Worm (Caenorhabditis elegans) whole organism, L2 larva: ENCODE data around the gene T06D8.9.
A peak's percentile ranks its signal among the peaks of the same experiment; 100 is the strongest.

Experiments used
- C34F6.9 ChIP-seq: fragments of 150-350 bp; optimal IDR thresholded peaks from 2 replicates; lab custom pipeline; 2014; ENCODE audit warnings: missing biosample characterization, missing genetic modification characterization
- F13H6.1 ChIP-seq: sonication (generic microtip); optimal IDR thresholded peaks from 2 replicates; lab custom pipeline; 2016; ENCODE audit warnings: missing genetic modification characterization, missing compliant biosample characterization
- R02D3.7 ChIP-seq: fragments of 150-350 bp; optimal IDR thresholded peaks from 2 replicates; lab custom pipeline; 2014; ENCODE audit warnings: missing biosample characterization, missing genetic modification characterization
- ZK546.5 ChIP-seq: sonication (generic microtip); optimal IDR thresholded peaks from 2 replicates; lab custom pipeline; 2017; ENCODE audit warnings: missing biosample characterization, missing genetic modification characterization
- aly-2 ChIP-seq: fragments of 150-350 bp; optimal IDR thresholded peaks from 2 replicates; lab custom pipeline; 2014; ENCODE audit warnings: missing biosample characterization, missing genetic modification characterization
- blmp-1 ChIP-seq: sonication (generic microtip); optimal IDR thresholded peaks from 2 replicates; lab custom pipeline; 2017; ENCODE audit warnings: missing genetic modification characterization, mild to moderate bottlenecking, missing compliant biosample characterization, antibody characterized with exemption, moderate library complexity; ENCODE audit not compliant: insufficient read depth
- ceh-16 ChIP-seq: fragments of 150-350 bp; optimal IDR thresholded peaks from 2 replicates; lab custom pipeline; 2014; ENCODE audit warnings: missing biosample characterization, missing genetic modification characterization
- ceh-82 ChIP-seq: fragments of 150-350 bp; optimal IDR thresholded peaks from 2 replicates; lab custom pipeline; 2014; ENCODE audit warnings: missing biosample characterization, missing genetic modification characterization
- crh-2 ChIP-seq: sonication (generic microtip); optimal IDR thresholded peaks from 2 replicates; lab custom pipeline; 2017; ENCODE audit warnings: missing biosample characterization, missing genetic modification characterization
- dmd-4 ChIP-seq: sonication (generic microtip); optimal IDR thresholded peaks from 2 replicates; lab custom pipeline; 2017; ENCODE audit warnings: missing biosample characterization, missing genetic modification characterization
- elt-3 ChIP-seq: sonication (generic microtip); optimal IDR thresholded peaks from 2 replicates; lab custom pipeline; 2017; ENCODE audit warnings: missing biosample characterization, missing genetic modification characterization
- fos-1 ChIP-seq: fragments of 150-350 bp; optimal IDR thresholded peaks from 2 replicates; lab custom pipeline; 2014; ENCODE audit warnings: missing biosample characterization, missing genetic modification characterization
- gmeb-1 ChIP-seq: fragments of 150-350 bp; optimal IDR thresholded peaks from 2 replicates; lab custom pipeline; 2014; ENCODE audit warnings: missing biosample characterization, missing genetic modification characterization
- lin-13 ChIP-seq: fragments of 150-350 bp; optimal IDR thresholded peaks from 2 replicates; lab custom pipeline; 2014; ENCODE audit warnings: missing biosample characterization, missing genetic modification reagents, missing genetic modification characterization
- lsy-2 ChIP-seq, 2 experiments: fragments of 150-350 bp in 1 of 2; sonication (generic microtip) in 1 of 2; optimal IDR thresholded peaks; 2 replicates each; lab custom pipeline; 2014 to 2017; ENCODE audit warnings: missing biosample characterization in 2 of 2, missing genetic modification characterization in 2 of 2
- mab-5 ChIP-seq: fragments of 150-350 bp; optimal IDR thresholded peaks from 2 replicates; lab custom pipeline; 2014; ENCODE audit warnings: missing biosample characterization, missing genetic modification characterization
- mdl-1 ChIP-seq, 2 experiments: fragments of 150-350 bp in 1 of 2; sonication (generic microtip) in 1 of 2; optimal IDR thresholded peaks; 2 replicates each; lab custom pipeline; 2017; ENCODE audit warnings: missing biosample characterization in 2 of 2, missing genetic modification characterization in 2 of 2
- nhr-10 ChIP-seq: sonication (generic microtip); optimal IDR thresholded peaks from 2 replicates; lab custom pipeline; 2017; ENCODE audit warnings: missing biosample characterization, missing genetic modification characterization
- nhr-21 ChIP-seq: fragments of 150-350 bp; optimal IDR thresholded peaks from 2 replicates; lab custom pipeline; 2014; ENCODE audit warnings: missing biosample characterization, missing genetic modification characterization
- nhr-23 ChIP-seq: fragments of 150-350 bp; optimal IDR thresholded peaks from 2 replicates; lab custom pipeline; 2014; ENCODE audit warnings: missing biosample characterization, missing genetic modification reagents, missing genetic modification characterization
- nhr-237 ChIP-seq: fragments of 150-350 bp; optimal IDR thresholded peaks from 2 replicates; lab custom pipeline; 2014; ENCODE audit warnings: missing biosample characterization, missing genetic modification characterization
- nhr-25 ChIP-seq: fragments of 150-350 bp; sonication (generic microtip); optimal IDR thresholded peaks from 3 replicates; lab custom pipeline; 2014; ENCODE audit warnings: missing biosample characterization, missing genetic modification characterization
- nhr-6 ChIP-seq: fragments of 150-350 bp; optimal IDR thresholded peaks from 2 replicates; lab custom pipeline; 2014; ENCODE audit warnings: missing biosample characterization, missing genetic modification characterization
- peb-1 ChIP-seq: fragments of 150-350 bp; optimal IDR thresholded peaks from 2 replicates; lab custom pipeline; 2014; ENCODE audit warnings: missing biosample characterization, missing genetic modification characterization
- sem-4 ChIP-seq: fragments of 150-350 bp; optimal IDR thresholded peaks from 2 replicates; lab custom pipeline; 2014; ENCODE audit warnings: missing biosample characterization, missing genetic modification reagents, missing genetic modification characterization
- skn-1 ChIP-seq: sonication (generic microtip); optimal IDR thresholded peaks from 2 replicates; lab custom pipeline; 2017; ENCODE audit warnings: missing biosample characterization, missing genetic modification characterization
- sma-3 ChIP-seq: sonication (generic microtip); optimal IDR thresholded peaks from 2 replicates; lab custom pipeline; 2016; ENCODE audit warnings: missing genetic modification reagents, missing genetic modification characterization, missing compliant biosample characterization
- sma-9 ChIP-seq, 2 experiments: fragments of 150-350 bp in 1 of 2; sonication (generic microtip) in 1 of 2; optimal IDR thresholded peaks; 2 replicates each; lab custom pipeline; 2014 to 2016; ENCODE audit warnings: missing genetic modification characterization in 2 of 2, mild to moderate bottlenecking in 1 of 2, missing biosample characterization in 1 of 2, missing compliant biosample characterization in 1 of 2, missing genetic modification reagents in 1 of 2, moderate library complexity in 1 of 2
- snpc-4 ChIP-seq: fragments of 150-350 bp; optimal IDR thresholded peaks from 2 replicates; lab custom pipeline; 2014; ENCODE audit warnings: missing biosample characterization, missing genetic modification characterization
- zag-1 ChIP-seq: fragments of 150-350 bp; optimal IDR thresholded peaks from 2 replicates; lab custom pipeline; 2014; ENCODE audit warnings: missing biosample characterization, missing genetic modification characterization
- ztf-1 ChIP-seq: fragments of 200-800 bp; sonication (Bioruptor generic); conservative IDR thresholded peaks from 2 replicates; pipeline ENCODE4 v1.3.6; 2022; ENCODE audit warnings: missing genetic modification characterization, missing compliant biosample characterization
- ztf-11 ChIP-seq: sonication (generic microtip); optimal IDR thresholded peaks from 2 replicates; lab custom pipeline; 2017; ENCODE audit warnings: missing biosample characterization, missing genetic modification characterization
- ztf-4 ChIP-seq: fragments of 150-350 bp; optimal IDR thresholded peaks from 2 replicates; lab custom pipeline; 2014; ENCODE audit warnings: missing biosample characterization, missing genetic modification characterization

T06D8.9 gene

ce11 chrII:11192488-11192887 lies 46.9 kb upstream of the T06D8.9 start:
- TF ChIP-seq ztf-4 (no peak), ceh-16 (tag; lab: Kevin White, UChicago) (peak; percentile 56), nhr-25 (peak; percentile 31)

- no peak for TF ChIP-seq elt-3 (tag; lab: Kevin White, UChicago)
- TF ChIP-seq nhr-25: peak; percentile 1
- TF ChIP-seq blmp-1 (tag; lab: Kevin White, UChicago): peak; percentile 58
Observed at ce11 chrII:11193523-11193922, 45.9 kb upstream of the T06D8.9 start.

- TF ChIP-seq R02D3.7 (no peak), blmp-1 (tag; lab: Kevin White, UChicago) (peak; percentile 44), peb-1 (tag; lab: Kevin White, UChicago) (peak; percentile 64), nhr-25 (peak; percentile 47)
Observed at ce11 chrII:11200234-11200755, 39.1 kb upstream of the T06D8.9 start.

- TF ChIP-seq ZK546.5 (tag; lab: Kevin White, UChicago): no peak
- TF ChIP-seq nhr-25: peak; percentile 55
Observed at ce11 chrII:11202581-11203271, 36.7 kb upstream of the T06D8.9 start, which contains the start of gene srap-1. TSS of gene srap-1 (plus strand) at chrII:11203221.

ce11 chrII:11204731-11205130 lies 34.7 kb upstream of the T06D8.9 start:
- TF ChIP-seq lin-13 (GFP tag; lab: Kevin White, UChicago): no peak
- peak; percentile 17 for TF ChIP-seq sma-3 (GFP tag; lab: Kevin White, UChicago)
- TF ChIP-seq nhr-25: peak; percentile 15

ce11 chrII:11205783-11206182 lies 33.6 kb upstream of the T06D8.9 start:
- TF ChIP-seq ceh-16 (tag; lab: Kevin White, UChicago) (peak; percentile 60), nhr-25 (peak; percentile 77), dmd-4 (tag; lab: Kevin White, UChicago) (no peak), nhr-237 (no peak), blmp-1 (tag; lab: Kevin White, UChicago) (peak; percentile 83)

ce11 chrII:11221771-11222355 lies 17.5 kb upstream of the T06D8.9 start, which contains the start of gene plpr-1:
TSS of gene plpr-1 (plus strand) at chrII:11222305.
- TF ChIP-seq peb-1 (tag; lab: Kevin White, UChicago): no peak
- no peak for TF ChIP-seq gmeb-1
- no peak for TF ChIP-seq mab-5 (tag; lab: Kevin White, UChicago)
- TF ChIP-seq nhr-25: no peak
- TF ChIP-seq fos-1 (tag; lab: Kevin White, UChicago): no peak
- no peak for TF ChIP-seq ztf-11 (tag; lab: Kevin White, UChicago)
- TF ChIP-seq C34F6.9 (tag; lab: Kevin White, UChicago): no peak
- no peak for TF ChIP-seq nhr-6
- no peak for TF ChIP-seq ceh-82 (tag; lab: Kevin White, UChicago)
- TF ChIP-seq sem-4 (tag; lab: Kevin White, UChicago): no peak
- TF ChIP-seq sma-9 (GFP tag; optimal IDR thresholded peaks at IDR 0.05; lab: Kevin White, UChicago): no peak
- no peak for TF ChIP-seq sma-9 (tag; optimal IDR thresholded peaks at IDR 0.05; lab: Kevin White, UChicago)

- TF ChIP-seq nhr-6 (peak; percentile 37), peb-1 (tag; lab: Kevin White, UChicago) (no peak), skn-1 (tag; lab: Kevin White, UChicago) (no peak), mab-5 (tag; lab: Kevin White, UChicago) (peak; percentile 42), ZK546.5 (tag; lab: Kevin White, UChicago) (no peak), gmeb-1 (peak; percentile 82), crh-2 (tag; lab: Kevin White, UChicago) (peak; percentile 73), mdl-1 (tag; optimal IDR thresholded peaks at IDR 0.05; lab: Kevin White, UChicago) (no peak), R02D3.7 (peak; percentile 19), nhr-10 (tag; lab: Kevin White, UChicago) (peak; percentile 31), blmp-1 (tag; lab: Kevin White, UChicago) (peak; percentile 24), lsy-2 (tag; optimal IDR thresholded peaks at IDR 0.05; lab: Kevin White, UChicago) (peak; percentile 60 to 74), fos-1 (tag; lab: Kevin White, UChicago) (peak; percentile 86), sma-3 (GFP tag; lab: Kevin White, UChicago) (peak; percentile 86), lin-13 (GFP tag; lab: Kevin White, UChicago) (peak; percentile 43), ceh-16 (tag; lab: Kevin White, UChicago) (peak; percentile 66), nhr-21 (tag; lab: Kevin White, UChicago) (peak; percentile 83), zag-1 (tag; lab: Kevin White, UChicago) (peak; percentile 44), ztf-1 (GFP tag; lab: Robert Waterston, UW) (no peak), snpc-4 (tag; lab: Kevin White, UChicago) (peak; percentile 99), nhr-25 (peak; percentile 43), F13H6.1 (tag; lab: Kevin White, UChicago) (peak; percentile 59), aly-2 (tag; lab: Kevin White, UChicago) (no peak), C34F6.9 (tag; lab: Kevin White, UChicago) (no peak), dmd-4 (tag; lab: Kevin White, UChicago) (no peak), nhr-23 (tag; lab: Kevin White, UChicago) (no peak)
Observed at ce11 chrII:11224045-11224481, 15.3 kb upstream of the T06D8.9 start.
